Worm (Caenorhabditis elegans) whole organism, L4 larva: Measurements from ENCODE around the gene srd-47.

Experiments
- R02D3.7 ChIP-seq: fragments of 150-350 bp; sonication (generic microtip); optimal IDR thresholded peaks from 3 replicates; lab custom pipeline; 2014; ENCODE audit warnings: missing biosample characterization, missing genetic modification characterization
- Y48G9A.11 ChIP-seq: fragments of 200-800 bp; sonication (Bioruptor generic); IDR thresholded peaks from 2 replicates; pipeline ENCODE4 v1.3.6; 2022; ENCODE audit warnings: missing genetic modification reagents, missing genetic modification characterization, missing compliant biosample characterization
- ZK546.5 ChIP-seq, 2 experiments: sonication (generic microtip); optimal IDR thresholded peaks; 2 replicates each; lab custom pipeline; 2017; ENCODE audit warnings: missing biosample characterization in 2 of 2, missing genetic modification characterization in 2 of 2
- aly-2 ChIP-seq: sonication (generic microtip); optimal IDR thresholded peaks from 2 replicates; lab custom pipeline; 2018; ENCODE audit warnings: missing biosample characterization, missing genetic modification characterization
- ama-1 ChIP-seq: fragments of 150-350 bp; optimal IDR thresholded peaks from 2 replicates; lab custom pipeline; 2014; ENCODE audit warnings: inconsistent platforms, mixed read lengths
- ceh-82 ChIP-seq: sonication (generic microtip); optimal IDR thresholded peaks from 2 replicates; lab custom pipeline; 2017; ENCODE audit warnings: missing biosample characterization, missing genetic modification characterization
- ces-1 ChIP-seq: fragments of 150-350 bp; sonication (generic microtip); optimal IDR thresholded peaks from 4 replicates; lab custom pipeline; 2014; ENCODE audit warnings: missing biosample characterization, missing genetic modification reagents, missing genetic modification characterization
- dmd-9 ChIP-seq: fragments of 200-800 bp; sonication (Bioruptor generic); IDR thresholded peaks from 2 replicates; pipeline ENCODE4 v1.3.6; 2022; ENCODE audit warnings: missing genetic modification reagents, missing genetic modification characterization, missing compliant biosample characterization
- lin-1 ChIP-seq: fragments of 200-800 bp; sonication (Bioruptor generic); IDR thresholded peaks from 2 replicates; pipeline ENCODE4 v1.3.6; 2022; ENCODE audit warnings: missing genetic modification reagents, missing genetic modification characterization, missing compliant biosample characterization
- lin-13 ChIP-seq: fragments of 150-350 bp; optimal IDR thresholded peaks from 2 replicates; lab custom pipeline; 2014; ENCODE audit warnings: missing biosample characterization, missing genetic modification reagents, missing genetic modification characterization
- nhr-41 ChIP-seq: fragments of 200-800 bp; sonication (Bioruptor generic); IDR thresholded peaks from 2 replicates; pipeline ENCODE4 v1.3.6; 2022; ENCODE audit warnings: missing genetic modification reagents, missing genetic modification characterization, missing compliant biosample characterization
- pha-4 ChIP-seq, 2 experiments: fragments of 150-350 bp in 1 of 2; fragments of 200-800 bp in 1 of 2; sonication (Bioruptor generic) in 1 of 2; IDR thresholded peaks in 1 of 2; optimal IDR thresholded peaks in 1 of 2; 2 replicates each; pipeline versions ENCODE4 v1.3.6 to Lab custom; 2014 to 2022; ENCODE audit warnings: missing genetic modification characterization in 2 of 2, missing genetic modification reagents in 2 of 2, missing biosample characterization in 1 of 2, missing compliant biosample characterization in 1 of 2
- unc-62 ChIP-seq, 3 experiments: fragments of 150-350 bp in 1 of 3; sonication (generic microtip); optimal IDR thresholded peaks in 2 of 3; peaks in 1 of 3; 1 replicate in 1 of 3; 2 replicates in 2 of 3; lab custom pipeline; 2014 to 2017; ENCODE audit warnings: missing biosample characterization in 3 of 3, missing genetic modification characterization in 3 of 3, missing genetic modification reagents in 3 of 3, missing genotype in 1 of 3
- zip-11 ChIP-seq: fragments of 200-800 bp; sonication (Bioruptor generic); IDR thresholded peaks from 2 replicates; pipeline ENCODE4 v1.3.6; 2022; ENCODE audit warnings: missing genetic modification characterization, missing compliant biosample characterization

ce11 chrX:12356581-12356980 lies 23.1 kb downstream of the srd-47 start, which contains the start of gene nspc-12:
- TF ChIP-seq ceh-82 (tag; lab: Kevin White, UChicago), result no peak
- TF ChIP-seq ZK546.5 (tag; optimal IDR thresholded peaks at IDR 0.05; lab: Kevin White, UChicago), result no peak
- TF ChIP-seq Y48G9A.11 (GFP tag; lab: Robert Waterston, UW), result no peak
- no peak for TF ChIP-seq dmd-9 (GFP tag; lab: Robert Waterston, UW)
- no peak for TF ChIP-seq lin-13 (GFP tag; lab: Kevin White, UChicago)
- no peak for TF ChIP-seq lin-1 (GFP tag; lab: Robert Waterston, UW)
- TF ChIP-seq unc-62 (GFP tag; optimal IDR thresholded peaks at IDR 0.05 in 1 of 2; lab: Kevin White, UChicago), result no peak
- TF ChIP-seq unc-62 (tag; optimal IDR thresholded peaks at IDR 0.05; lab: Kevin White, UChicago), result no peak
- no peak for TF ChIP-seq ama-1 (lab: Kevin White, UChicago)
- TF ChIP-seq pha-4 (GFP tag; IDR thresholded peaks at IDR 0.05; lab: Robert Waterston, UW), result no peak
- no peak for TF ChIP-seq pha-4 (tag; optimal IDR thresholded peaks at IDR 0.05; lab: Kevin White, UChicago)
- no peak for TF ChIP-seq ces-1 (GFP tag; lab: Kevin White, UChicago)
- TF ChIP-seq aly-2 (tag; lab: Kevin White, UChicago), result no peak
- no peak for TF ChIP-seq R02D3.7 (tag; lab: Kevin White, UChicago)
- TF ChIP-seq nhr-41 (GFP tag; lab: Robert Waterston, UW), result no peak
- no peak for TF ChIP-seq zip-11
